Worm (Caenorhabditis elegans): ENCODE measurements around the gene str-39.

Gene str-39

ce11 chrV:2881016-2881415 lies 1.3 kb upstream of the str-39 start, which contains the start of gene ifc-1:
ifc-1 (plus strand) TSS chrV:2881393.
- TF ChIP-seq unc-62 (GFP tag; optimal IDR thresholded peaks at IDR 0.05) = no peak

ce11 chrV:2880356-2880755 lies 655 bp upstream of the str-39 start:
- TF ChIP-seq unc-62 (GFP tag; optimal IDR thresholded peaks at IDR 0.05) = no peak

- no peak for TF ChIP-seq unc-62 (GFP tag; optimal IDR thresholded peaks at IDR 0.05)
These were observed 2.2 kb downstream of the str-39 start, which contains the start of gene F37B4.10 for ce11 chrV:2877509-2877908. F37B4.10 (minus strand) TSS chrV:2877609.

- no peak for TF ChIP-seq unc-62 (GFP tag; optimal IDR thresholded peaks at IDR 0.05)
These were observed 3.4 kb downstream of the str-39 start for ce11 chrV:2876188-2876831.

- no peak for TF ChIP-seq unc-62 (GFP tag; optimal IDR thresholded peaks at IDR 0.05)
These were observed 4.3 kb downstream of the str-39 start, which contains the start of gene folt-2 for ce11 chrV:2875422-2875821. folt-2 (minus strand) TSS chrV:2875600.

- no peak for TF ChIP-seq unc-62 (GFP tag; optimal IDR thresholded peaks at IDR 0.05)
These were observed 6.8 kb downstream of the str-39 start for ce11 chrV:2872947-2873346.

ce11 chrV:2871754-2872504 lies 7.8 kb downstream of the str-39 start:
- TF ChIP-seq unc-62 (GFP tag; optimal IDR thresholded peaks at IDR 0.05) = no peak

- TF ChIP-seq unc-62 (GFP tag; optimal IDR thresholded peaks at IDR 0.05) = no peak
These were observed 9.6 kb downstream of the str-39 start, which contains the start of gene srh-243 for ce11 chrV:2870127-2870526. srh-243 (plus strand) TSS chrV:2870427.

ce11 chrV:2869503-2869902 lies 10.2 kb downstream of the str-39 start, which contains the start of gene srh-241:
srh-241 (minus strand) TSS chrV:2869603.
- no peak for TF ChIP-seq unc-62 (GFP tag; optimal IDR thresholded peaks at IDR 0.05)

ce11 chrV:2864899-2865298 lies 14.8 kb downstream of the str-39 start, which contains the start of gene srh-240:
srh-240 (plus strand) TSS chrV:2865199.
- no peak for TF ChIP-seq unc-62 (GFP tag; optimal IDR thresholded peaks at IDR 0.05)

ce11 chrV:2863033-2863432 lies 16.7 kb downstream of the str-39 start, which contains the start of gene srh-272:
srh-272 (plus strand) TSS chrV:2863333.
- TF ChIP-seq unc-62 (GFP tag; optimal IDR thresholded peaks at IDR 0.05) = no peak

- TF ChIP-seq unc-62 (GFP tag; optimal IDR thresholded peaks at IDR 0.05) = no peak
These were observed 18.2 kb downstream of the str-39 start, which contains the start of gene srh-270 for ce11 chrV:2861505-2861904. srh-270 (minus strand) TSS chrV:2861605.

ce11 chrV:2859738-2860137 lies 20.0 kb downstream of the str-39 start, which contains the start of gene srj-54:
srj-54 (minus strand) TSS chrV:2859838.
- no peak for TF ChIP-seq unc-62 (GFP tag; optimal IDR thresholded peaks at IDR 0.05)

ce11 chrV:2857842-2858241 lies 21.9 kb downstream of the str-39 start, which contains the start of gene srj-55:
srj-55 (minus strand) TSS chrV:2857942.
- TF ChIP-seq unc-62 (GFP tag; optimal IDR thresholded peaks at IDR 0.05) = no peak

ce11 chrV:2855473-2855872 lies 24.2 kb downstream of the str-39 start, which contains the start of gene srj-57:
srj-57 (minus strand) TSS chrV:2855573.
- no peak for TF ChIP-seq unc-62 (GFP tag; optimal IDR thresholded peaks at IDR 0.05)

- no peak for TF ChIP-seq unc-62 (GFP tag; optimal IDR thresholded peaks at IDR 0.05)
These were observed 30.6 kb downstream of the str-39 start, which contains the start of gene ugt-53 for ce11 chrV:2849071-2849470. ugt-53 (plus strand) TSS chrV:2849343.

All from whole organism, dauer.